Worm (Caenorhabditis elegans): ENCODE results near the gene cept-1.

DNA sequence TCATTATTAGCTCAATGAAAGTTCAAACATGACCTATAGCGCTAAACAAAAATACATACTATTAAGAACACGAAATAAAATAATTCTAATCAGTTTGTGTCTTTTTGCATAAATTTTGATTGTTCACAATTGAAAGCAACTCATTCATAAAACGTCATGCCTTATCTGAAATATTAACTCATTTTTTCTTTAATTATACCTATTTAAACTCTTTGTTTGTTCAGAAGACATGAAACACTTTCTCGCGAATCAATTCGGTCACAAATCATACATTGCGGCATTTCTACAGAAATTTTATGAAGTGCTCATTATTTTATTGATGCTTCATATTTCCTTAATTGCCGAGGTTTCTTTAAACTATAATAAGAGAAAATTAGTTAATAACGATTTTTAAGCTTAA is 45.0 kb downstream of the cept-1 start:
- TF ChIP-seq mep-1 (tag; optimal IDR thresholded peaks at IDR 0.05) (no peak), C04F5.9 (tag; optimal IDR thresholded peaks at IDR 0.05) (no peak), ama-1 (optimal IDR thresholded peaks at IDR 0.05) (no peak), lin-15B (tag; optimal IDR thresholded peaks at IDR 0.05) (no peak), egl-27 (tag; optimal IDR thresholded peaks at IDR 0.05) (no peak)

Measured in whole organism, L1 larva.